Fruit fly (Drosophila melanogaster): ENCODE results near the gene CG6843.

The CG6843 gene

DNA sequence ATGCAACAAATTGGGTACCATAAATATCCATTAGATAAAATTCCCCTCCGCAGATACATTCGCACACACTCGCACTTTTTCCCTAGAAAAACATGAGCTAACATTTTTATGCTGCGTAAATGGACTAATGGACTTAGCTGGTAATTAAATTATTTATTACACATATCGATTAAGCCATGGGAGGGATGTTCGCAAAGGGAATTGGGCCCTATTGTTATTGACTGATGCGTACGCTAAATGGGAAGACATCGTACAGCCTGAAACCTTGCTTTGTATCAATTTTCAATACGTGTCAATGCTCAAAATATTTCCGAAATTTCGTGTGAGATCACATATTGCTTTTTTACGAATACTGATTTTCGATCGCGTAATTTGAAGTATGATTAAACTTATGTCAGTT is 23.4 kb downstream of the CG6843 start, which contains the start of gene CG43049:
CG43049 (plus strand) TSS at position 301 of the 400 bp plus-strand sequence.
- TF ChIP-seq D1 (tag; optimal IDR thresholded peaks at IDR 0.05), result no peak
- no peak for TF ChIP-seq CG10348 (GFP tag; IDR thresholded peaks at IDR 0.05)
- TF ChIP-seq fd96Ca (GFP tag; IDR thresholded peaks at IDR 0.05), result no peak
- no peak for TF ChIP-seq CG13204 (GFP tag; optimal IDR thresholded peaks at IDR 0.05)
- no peak for TF ChIP-seq CG4496 (GFP tag; IDR thresholded peaks at IDR 0.05)
- TF ChIP-seq CG12605 (GFP tag; IDR thresholded peaks at IDR 0.05), result no peak
- TF ChIP-seq Snoo (tag; optimal IDR thresholded peaks at IDR 0.05), result no peak
- TF ChIP-seq CG8159 (tag; optimal IDR thresholded peaks at IDR 0.05), result no peak
- TF ChIP-seq CG32121 (GFP tag; IDR thresholded peaks at IDR 0.05), result no peak
- TF ChIP-seq CG9948 (tag; optimal IDR thresholded peaks at IDR 0.05), result no peak
- no peak for TF ChIP-seq EcR (GFP tag; optimal IDR thresholded peaks at IDR 0.05)
- TF ChIP-seq CG34367 (tag; optimal IDR thresholded peaks at IDR 0.05), result no peak
- TF ChIP-seq CG14655 (GFP tag; optimal IDR thresholded peaks at IDR 0.05), result no peak
- no peak for TF ChIP-seq Pif1A (GFP tag; optimal IDR thresholded peaks at IDR 0.05)
- TF ChIP-seq CG17806 (tag; optimal IDR thresholded peaks at IDR 0.05), result no peak
- no peak for TF ChIP-seq CG8301 (tag; optimal IDR thresholded peaks at IDR 0.05)
- TF ChIP-seq Pif1B (GFP tag; optimal IDR thresholded peaks at IDR 0.05), result no peak
- TF ChIP-seq CG15710 (tag; optimal IDR thresholded peaks at IDR 0.05), result no peak

DNA sequence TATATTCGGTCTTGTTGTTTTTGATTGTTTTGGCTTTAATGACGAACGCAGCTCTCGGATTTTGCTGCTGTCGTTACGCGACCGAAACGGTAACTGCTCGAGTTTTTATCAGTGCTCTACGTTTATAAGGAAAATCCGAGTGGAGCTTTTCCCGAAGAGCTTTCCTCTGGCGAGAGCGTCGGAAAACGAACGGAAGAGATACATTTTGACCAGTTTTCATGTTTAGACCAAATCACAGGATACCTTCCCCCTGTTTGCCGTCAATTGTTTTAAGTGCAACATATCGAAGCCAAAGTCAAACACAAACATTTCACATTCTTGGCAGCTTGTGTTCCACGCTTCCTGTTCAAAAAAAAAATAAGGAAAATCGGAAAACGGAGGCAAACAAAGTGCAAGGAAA is 44.5 kb downstream of the CG6843 start, which contains the start of gene CG32204:
CG32204 (minus strand) TSS at position 101 of the 400 bp plus-strand sequence.
- TF ChIP-seq CG14655 (GFP tag; optimal IDR thresholded peaks at IDR 0.05) (no peak), CG8301 (tag; optimal IDR thresholded peaks at IDR 0.05) (no peak), CG12605 (GFP tag; IDR thresholded peaks at IDR 0.05) (no peak), CG17806 (tag; optimal IDR thresholded peaks at IDR 0.05) (no peak), rn (GFP tag; IDR thresholded peaks at IDR 0.05) (no peak), CG34367 (tag; optimal IDR thresholded peaks at IDR 0.05) (no peak), CG13204 (GFP tag; optimal IDR thresholded peaks at IDR 0.05) (no peak), CG32121 (GFP tag; IDR thresholded peaks at IDR 0.05) (no peak), CG8159 (tag; optimal IDR thresholded peaks at IDR 0.05) (no peak), D1 (tag; optimal IDR thresholded peaks at IDR 0.05) (no peak), CG10348 (GFP tag; IDR thresholded peaks at IDR 0.05) (no peak)

DNA sequence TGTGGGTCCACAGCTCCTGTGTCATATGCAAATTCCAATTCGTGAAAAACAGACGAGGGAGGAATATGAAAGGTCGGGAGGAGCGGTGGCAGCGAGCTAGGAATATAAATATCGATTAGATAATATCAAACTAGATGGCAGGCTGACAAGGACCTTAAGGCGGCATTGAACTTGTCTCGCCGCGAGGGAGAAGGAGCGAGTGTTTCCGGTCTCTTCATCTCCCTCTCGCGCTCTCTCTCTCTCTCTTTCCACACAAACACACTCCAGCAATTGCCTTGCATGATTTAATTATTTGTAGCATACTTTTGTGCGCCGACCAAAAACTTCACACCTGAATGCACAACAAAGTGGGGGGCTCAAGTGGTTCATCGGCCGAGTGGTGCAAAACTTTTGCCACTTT is 45.6 kb downstream of the CG6843 start:
- TF ChIP-seq CG32121 (GFP tag; IDR thresholded peaks at IDR 0.05), result no peak
- TF ChIP-seq CG8159 (tag; optimal IDR thresholded peaks at IDR 0.05), result no peak
- TF ChIP-seq Snoo (tag; optimal IDR thresholded peaks at IDR 0.05), result no peak
- TF ChIP-seq CG34367 (tag; optimal IDR thresholded peaks at IDR 0.05), result peak; percentile 5
- TF ChIP-seq Pif1A (GFP tag; optimal IDR thresholded peaks at IDR 0.05), result peak; percentile 6
- TF ChIP-seq D1 (tag; optimal IDR thresholded peaks at IDR 0.05), result no peak
- TF ChIP-seq fd96Ca (GFP tag; IDR thresholded peaks at IDR 0.05), result no peak
- no peak for TF ChIP-seq gl (tag; optimal IDR thresholded peaks at IDR 0.05)
- no peak for TF ChIP-seq CG17806 (tag; optimal IDR thresholded peaks at IDR 0.05)
- no peak for TF ChIP-seq rn (GFP tag; IDR thresholded peaks at IDR 0.05)
- peak; percentile 77 for TF ChIP-seq CG4496 (GFP tag; IDR thresholded peaks at IDR 0.05)
- no peak for TF ChIP-seq CG14655 (GFP tag; optimal IDR thresholded peaks at IDR 0.05)
- no peak for TF ChIP-seq Pif1B (GFP tag; optimal IDR thresholded peaks at IDR 0.05)

DNA sequence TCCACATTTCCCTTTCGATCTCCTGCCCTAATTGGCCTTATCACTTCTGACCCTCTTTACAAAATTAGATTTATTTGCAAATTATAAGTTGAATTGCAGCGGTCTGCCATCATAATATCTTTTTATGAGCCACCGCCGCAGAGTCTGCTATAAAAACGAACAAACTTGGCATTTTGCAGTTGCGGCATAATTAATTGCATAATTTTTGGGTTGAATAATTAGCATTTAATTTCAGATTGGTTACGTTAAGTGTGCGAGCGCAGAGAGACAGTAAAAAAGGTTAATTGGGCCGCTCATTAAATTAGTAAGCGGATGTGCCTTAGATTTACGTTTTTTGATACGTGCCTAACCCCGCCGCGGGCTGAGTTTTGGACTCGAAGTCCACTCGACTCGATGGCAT is 47.7 kb downstream of the CG6843 start:
- no peak for TF ChIP-seq CG13204 (GFP tag; optimal IDR thresholded peaks at IDR 0.05)
- TF ChIP-seq CG34367 (tag; optimal IDR thresholded peaks at IDR 0.05), result no peak
- TF ChIP-seq Ets98B (GFP tag; IDR thresholded peaks at IDR 0.05), result no peak
- no peak for TF ChIP-seq Pif1B (GFP tag; optimal IDR thresholded peaks at IDR 0.05)
- TF ChIP-seq fd96Ca (GFP tag; IDR thresholded peaks at IDR 0.05), result no peak
- TF ChIP-seq CG9948 (tag; optimal IDR thresholded peaks at IDR 0.05), result no peak
- TF ChIP-seq D1 (tag; optimal IDR thresholded peaks at IDR 0.05), result no peak
- TF ChIP-seq CG14655 (GFP tag; optimal IDR thresholded peaks at IDR 0.05), result no peak
- no peak for TF ChIP-seq CG4496 (GFP tag; IDR thresholded peaks at IDR 0.05)
- no peak for TF ChIP-seq CG12605 (GFP tag; IDR thresholded peaks at IDR 0.05)
- no peak for TF ChIP-seq CG17806 (tag; optimal IDR thresholded peaks at IDR 0.05)
- TF ChIP-seq CG10348 (GFP tag; IDR thresholded peaks at IDR 0.05), result no peak
- no peak for TF ChIP-seq gl (tag; optimal IDR thresholded peaks at IDR 0.05)
- no peak for TF ChIP-seq rn (GFP tag; IDR thresholded peaks at IDR 0.05)
- TF ChIP-seq CG8159 (tag; optimal IDR thresholded peaks at IDR 0.05), result no peak
- TF ChIP-seq Snoo (tag; optimal IDR thresholded peaks at IDR 0.05), result no peak
- no peak for TF ChIP-seq Pif1A (GFP tag; optimal IDR thresholded peaks at IDR 0.05)
- no peak for TF ChIP-seq CG8301 (tag; optimal IDR thresholded peaks at IDR 0.05)
- no peak for TF ChIP-seq EcR (GFP tag; optimal IDR thresholded peaks at IDR 0.05)
- TF ChIP-seq CG32121 (GFP tag; IDR thresholded peaks at IDR 0.05), result no peak

DNA sequence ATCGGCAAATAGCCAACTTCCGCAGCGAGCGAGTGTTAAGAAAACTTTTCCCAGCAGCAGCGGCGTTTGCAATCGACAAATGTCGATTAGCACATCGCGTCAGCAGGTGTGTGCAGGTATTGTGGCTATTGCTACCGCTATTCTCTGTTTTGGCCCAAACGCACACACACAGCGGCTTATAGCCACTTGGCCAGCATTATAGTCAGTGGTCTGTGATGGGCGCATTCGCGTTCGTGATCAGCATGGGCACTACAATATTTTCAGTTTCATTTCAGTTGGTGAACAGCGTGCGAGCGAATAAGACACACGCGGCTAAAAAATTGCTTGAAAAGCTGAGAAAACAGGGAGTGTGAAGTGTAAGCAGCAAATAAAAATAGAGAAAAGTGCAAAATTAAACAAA is 49.0 kb downstream of the CG6843 start, which contains the start of gene CG6836:
CG6836 (plus strand) TSS at position 271 of the 400 bp plus-strand sequence.
- TF ChIP-seq CG4496 (GFP tag; IDR thresholded peaks at IDR 0.05), result 0 out of 3 replicates have a peak, but pooled peaks have one; percentile 29
- peak; percentile 38; the same call in 1 of the 2 replicates for TF ChIP-seq CG32121 (GFP tag; IDR thresholded peaks at IDR 0.05)
- TF ChIP-seq CG15710 (tag; optimal IDR thresholded peaks at IDR 0.05), result no peak
- no peak for TF ChIP-seq CG8159 (tag; optimal IDR thresholded peaks at IDR 0.05)

DNA sequence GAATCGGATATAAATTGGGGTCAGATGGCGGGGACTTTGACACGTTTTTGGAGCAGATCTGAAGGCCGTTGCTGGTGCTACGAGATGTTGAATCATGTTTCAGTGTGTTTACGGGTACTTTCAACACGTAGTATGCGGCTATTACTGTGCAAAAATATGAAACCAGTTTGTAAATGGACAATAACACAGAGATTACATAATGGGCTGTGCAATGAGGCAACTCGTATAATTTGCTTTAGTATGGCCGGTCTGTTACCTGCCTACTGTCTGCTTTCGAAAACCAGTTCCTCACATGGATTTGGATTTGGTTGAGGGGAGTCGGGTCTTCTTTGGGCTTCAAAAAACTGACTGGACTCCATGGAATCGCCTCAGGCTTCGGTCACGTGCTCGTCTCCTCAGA is 51.0 kb downstream of the CG6843 start:
- TF ChIP-seq gl (tag; optimal IDR thresholded peaks at IDR 0.05) (no peak), Snoo (tag; optimal IDR thresholded peaks at IDR 0.05) (peak; percentile 38), CG8301 (tag; optimal IDR thresholded peaks at IDR 0.05) (no peak), EcR (GFP tag; optimal IDR thresholded peaks at IDR 0.05) (peak; percentile 63), CG13204 (GFP tag; optimal IDR thresholded peaks at IDR 0.05) (no peak)

Data from whole organism, pupa.